Worm (Caenorhabditis elegans) whole organism, late embryonic: ENCODE measurements around the gene R03G8.3.

Experiments
- ceh-18 ChIP-seq: sonication (generic microtip); optimal IDR thresholded peaks from 2 replicates; lab custom pipeline; 2016; ENCODE audit warnings: missing genetic modification characterization, missing compliant biosample characterization
- pha-4 ChIP-seq: fragments of 150-350 bp; optimal IDR thresholded peaks from 2 replicates; lab custom pipeline; 2018; ENCODE audit warnings: missing biosample characterization, missing genetic modification reagents, missing genetic modification characterization
- syd-9 ChIP-seq: sonication (generic microtip); optimal IDR thresholded peaks from 2 replicates; lab custom pipeline; 2016; ENCODE audit warnings: mild to moderate bottlenecking, missing genetic modification characterization, moderate library complexity, missing compliant biosample characterization
- ztf-16 ChIP-seq: sonication (generic microtip); optimal IDR thresholded peaks from 2 replicates; lab custom pipeline; 2017; ENCODE audit warnings: missing genetic modification characterization, missing compliant biosample characterization

DNA sequence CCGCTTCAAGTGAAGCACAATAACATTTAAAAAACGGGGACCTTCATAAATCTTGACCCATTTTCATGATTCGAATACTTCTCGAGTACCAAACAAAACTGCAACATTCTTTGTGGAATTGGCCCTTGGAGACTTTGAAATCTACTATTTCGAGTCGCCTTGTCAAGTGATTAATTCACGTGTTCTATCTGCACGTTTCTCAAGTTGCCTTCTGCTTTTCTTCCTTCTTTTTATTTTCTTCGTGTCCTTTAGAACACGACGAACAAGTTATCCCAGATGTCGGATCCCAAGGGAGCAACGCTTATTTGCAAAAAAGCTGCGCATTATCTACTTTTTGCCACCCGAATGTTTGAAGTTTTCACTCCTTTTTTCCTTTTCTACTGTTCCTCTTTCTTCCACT, 29.4 kb upstream of the R03G8.3 start:
- TF ChIP-seq ztf-16 (tag; lab: Kevin White, UChicago) (no peak), pha-4 (tag; lab: Kevin White, UChicago) (no peak), syd-9 (no peak), ceh-18 (no peak)
